Worm (Caenorhabditis elegans) whole organism, L3 larva: ENCODE data around the gene srh-149.
"Not testable (repeated sequence)": the region's sequence is repeated elsewhere in the genome, so short reads cannot be mapped to it uniquely, and the experiment has no call there.

Experiments
- R02D3.7 ChIP-seq: fragments of 150-350 bp; optimal IDR thresholded peaks from 2 replicates; lab custom pipeline; 2014; ENCODE audit warnings: missing biosample characterization, missing genetic modification characterization
- ZK546.5 ChIP-seq: sonication (generic microtip); optimal IDR thresholded peaks from 2 replicates; lab custom pipeline; 2017; ENCODE audit warnings: missing biosample characterization, missing genetic modification characterization
- ceh-16 ChIP-seq: sonication (generic microtip); optimal IDR thresholded peaks from 2 replicates; lab custom pipeline; 2017; ENCODE audit warnings: missing biosample characterization, missing genetic modification characterization
- ceh-28 ChIP-seq: fragments of 150-350 bp; optimal IDR thresholded peaks from 2 replicates; lab custom pipeline; 2014; ENCODE audit warnings: missing biosample characterization, missing genetic modification reagents, missing genetic modification characterization
- ceh-82 ChIP-seq: fragments of 150-350 bp; optimal IDR thresholded peaks from 2 replicates; lab custom pipeline; 2014; ENCODE audit warnings: missing biosample characterization, missing genetic modification characterization
- daf-12 ChIP-seq: fragments of 150-350 bp; optimal IDR thresholded peaks from 2 replicates; lab custom pipeline; 2014; ENCODE audit warnings: missing biosample characterization, missing genetic modification reagents, missing genetic modification characterization
- egl-27 ChIP-seq: sonication (generic microtip); optimal IDR thresholded peaks from 4 replicates; lab custom pipeline; 2017; ENCODE audit warnings: missing biosample characterization, missing genetic modification reagents, missing genetic modification characterization
- egl-5 ChIP-seq: fragments of 150-350 bp; optimal IDR thresholded peaks from 2 replicates; lab custom pipeline; 2017; ENCODE audit warnings: missing biosample characterization, missing genetic modification reagents, missing genetic modification characterization, inconsistent platforms
- elt-2 ChIP-seq: sonication (generic microtip); optimal IDR thresholded peaks from 2 replicates; lab custom pipeline; 2016; ENCODE audit warnings: missing genetic modification reagents, mild to moderate bottlenecking, missing genetic modification characterization, missing compliant biosample characterization
- fkh-10 ChIP-seq: sonication (generic microtip); optimal IDR thresholded peaks from 2 replicates; lab custom pipeline; 2017; ENCODE audit warnings: missing biosample characterization, missing genetic modification reagents, missing genetic modification characterization
- fos-1 ChIP-seq: fragments of 150-350 bp; optimal IDR thresholded peaks from 2 replicates; lab custom pipeline; 2014; ENCODE audit warnings: missing biosample characterization, missing genetic modification characterization
- hmg-11 ChIP-seq: sonication (generic microtip); optimal IDR thresholded peaks from 2 replicates; lab custom pipeline; 2016; ENCODE audit warnings: missing genetic modification characterization, missing compliant biosample characterization
- jun-1 ChIP-seq: fragments of 150-350 bp; optimal IDR thresholded peaks from 2 replicates; lab custom pipeline; 2014; ENCODE audit warnings: missing biosample characterization, missing genetic modification reagents, missing genetic modification characterization
- lin-39 ChIP-seq: fragments of 150-350 bp; optimal IDR thresholded peaks from 2 replicates; lab custom pipeline; 2018; ENCODE audit warnings: missing biosample characterization, missing genetic modification reagents, missing genetic modification characterization
- lsy-12 ChIP-seq: sonication (generic microtip); optimal IDR thresholded peaks from 2 replicates; lab custom pipeline; 2016; ENCODE audit warnings: mild to moderate bottlenecking, missing genetic modification characterization, missing compliant biosample characterization
- mdl-1 ChIP-seq: fragments of 150-350 bp; optimal IDR thresholded peaks from 2 replicates; lab custom pipeline; 2014; ENCODE audit warnings: missing biosample characterization, missing genetic modification characterization
- nfya-1 ChIP-seq: sonication (generic microtip); optimal IDR thresholded peaks from 2 replicates; lab custom pipeline; 2017; ENCODE audit warnings: missing genetic modification characterization, mild to moderate bottlenecking, missing compliant biosample characterization, antibody characterized with exemption, moderate library complexity; ENCODE audit not compliant: insufficient read depth
- nhr-11 ChIP-seq: fragments of 150-350 bp; optimal IDR thresholded peaks from 2 replicates; lab custom pipeline; 2014; ENCODE audit warnings: missing biosample characterization, missing genetic modification characterization
- nhr-12 ChIP-seq: fragments of 150-350 bp; optimal IDR thresholded peaks from 2 replicates; lab custom pipeline; 2014; ENCODE audit warnings: missing biosample characterization, missing genetic modification characterization
- nhr-23 ChIP-seq: fragments of 150-350 bp; optimal IDR thresholded peaks from 2 replicates; lab custom pipeline; 2014; ENCODE audit warnings: missing biosample characterization, missing genetic modification reagents, missing genetic modification characterization
- nhr-25 ChIP-seq: sonication (generic microtip); optimal IDR thresholded peaks from 2 replicates; lab custom pipeline; 2017; ENCODE audit warnings: missing biosample characterization, missing genetic modification characterization
- nhr-43 ChIP-seq: sonication (generic microtip); optimal IDR thresholded peaks from 2 replicates; lab custom pipeline; 2016; ENCODE audit warnings: mild to moderate bottlenecking, missing genetic modification characterization, missing compliant biosample characterization; ENCODE audit not compliant: poor library complexity, severe bottlenecking
- nhr-76 ChIP-seq: fragments of 150-350 bp; sonication (generic microtip); optimal IDR thresholded peaks from 5 replicates; lab custom pipeline; 2014; ENCODE audit warnings: missing biosample characterization, missing genetic modification characterization
- pha-4 ChIP-seq: fragments of 150-350 bp; optimal IDR thresholded peaks from 2 replicates; lab custom pipeline; 2014; ENCODE audit warnings: missing biosample characterization, missing genetic modification reagents, missing genetic modification characterization
- pqm-1 ChIP-seq: fragments of 150-350 bp; optimal IDR thresholded peaks from 2 replicates; lab custom pipeline; 2017; ENCODE audit warnings: missing biosample characterization, missing genetic modification characterization, inconsistent platforms
- sea-2 ChIP-seq: fragments of 150-350 bp; sonication (generic microtip); optimal IDR thresholded peaks from 4 replicates; lab custom pipeline; 2014; ENCODE audit warnings: missing biosample characterization, missing genetic modification reagents, missing genetic modification characterization
- skn-1 ChIP-seq: fragments of 150-350 bp; optimal IDR thresholded peaks from 2 replicates; lab custom pipeline; 2014; ENCODE audit warnings: missing biosample characterization, missing genetic modification characterization
- snpc-4 ChIP-seq: fragments of 150-350 bp; optimal IDR thresholded peaks from 2 replicates; lab custom pipeline; 2014; ENCODE audit warnings: missing biosample characterization, missing genetic modification characterization
- unc-39 ChIP-seq: sonication (generic microtip); optimal IDR thresholded peaks from 4 replicates; lab custom pipeline; 2017; ENCODE audit warnings: missing biosample characterization, missing genetic modification characterization
- unc-62 ChIP-seq: fragments of 150-350 bp; sonication (generic microtip); optimal IDR thresholded peaks from 4 replicates; lab custom pipeline; 2014; ENCODE audit warnings: missing biosample characterization, missing genetic modification reagents, missing genetic modification characterization
- ztf-4 ChIP-seq: fragments of 150-350 bp; optimal IDR thresholded peaks from 2 replicates; lab custom pipeline; 2014; ENCODE audit warnings: missing biosample characterization, missing genetic modification characterization

Gene srh-149

ce11 chrV:15807420-15807819, 33.6 kb downstream of the srh-149 start, which contains the start of gene srsx-38:
srsx-38 (minus strand) TSS chrV:15807520.
- not testable (repeated sequence) for TF ChIP-seq hmg-11 (tag; lab: Kevin White, UChicago); R02D3.7 (tag; lab: Kevin White, UChicago); ceh-16

- TF ChIP-seq hmg-11 (tag; lab: Kevin White, UChicago); unc-62 (GFP tag; lab: Kevin White, UChicago); ztf-4 (tag; lab: Kevin White, UChicago): not testable (repeated sequence)
These were observed 37.2 kb downstream of the srh-149 start, which contains the start of gene T26E4.18 for ce11 chrV:15803748-15804147. T26E4.18 (minus strand) TSS chrV:15803848.

DNA sequence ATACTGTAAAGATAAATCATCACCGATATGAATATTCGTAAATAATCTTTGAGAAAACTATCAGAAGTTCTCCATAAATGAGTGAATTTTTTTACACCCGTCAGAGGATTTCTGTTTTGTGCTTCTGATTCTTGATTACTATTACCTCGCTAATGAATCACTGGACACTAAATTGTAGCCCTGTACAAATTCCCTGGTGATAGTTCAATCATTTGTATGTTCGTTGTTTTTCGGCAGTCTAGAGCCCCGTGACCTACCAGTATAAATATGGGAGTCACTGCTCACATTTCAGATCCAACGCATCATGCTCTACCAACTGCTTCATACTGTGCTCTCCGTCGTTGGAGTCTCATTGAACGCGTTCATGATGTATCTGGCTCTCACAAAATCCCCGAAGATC, 37.9 kb downstream of the srh-149 start, which contains the start of gene srd-27:
Gene srd-27 (plus strand): TSS at position 301 of the 400 bp plus-strand sequence.
- not testable (repeated sequence) for TF ChIP-seq pqm-1, egl-5, nhr-12 (tag; lab: Kevin White, UChicago)

ce11 chrV:15802623-15803022, 38.4 kb downstream of the srh-149 start, which contains the start of gene T26E4.9:
T26E4.9 (minus strand) TSS chrV:15802723.
- TF ChIP-seq mdl-1 (tag; lab: Kevin White, UChicago); nhr-12 (tag; lab: Kevin White, UChicago); skn-1: not testable (repeated sequence)

DNA sequence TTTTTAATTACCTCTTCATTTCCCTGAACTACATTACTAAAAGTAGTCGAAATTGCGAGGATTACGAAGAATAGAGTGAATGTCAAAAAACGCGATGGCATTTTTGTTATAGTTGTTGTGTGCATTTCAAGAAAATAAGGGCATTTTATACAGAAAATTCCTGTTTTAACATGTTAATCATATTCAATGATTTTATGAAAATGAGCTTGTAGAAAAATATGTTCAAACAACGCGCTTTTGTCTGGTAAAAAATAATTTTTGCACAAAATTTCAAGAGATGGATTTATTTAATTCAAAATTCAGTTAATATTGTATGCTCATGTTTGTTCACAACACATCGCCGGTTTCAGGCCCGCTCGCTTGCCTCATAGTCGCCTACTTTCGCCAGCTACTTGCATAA, 42.9 kb downstream of the srh-149 start, which contains the start of gene T26E4.10:
Gene T26E4.10 (minus strand): TSS at position 101 of the 400 bp plus-strand sequence.
- TF ChIP-seq mdl-1 (tag; lab: Kevin White, UChicago) (no peak), lin-39 (tag; lab: Kevin White, UChicago) (no peak), pha-4 (tag; lab: Kevin White, UChicago) (no peak), ZK546.5 (tag; lab: Kevin White, UChicago) (no peak), sea-2 (GFP tag; lab: Kevin White, UChicago) (no peak), jun-1 (tag; lab: Kevin White, UChicago) (no peak), hmg-11 (tag; lab: Kevin White, UChicago) (no peak), egl-5 (tag; lab: Kevin White, UChicago) (no peak), daf-12 (no peak), nhr-76 (tag; lab: Kevin White, UChicago) (no peak), nhr-12 (tag; lab: Kevin White, UChicago) (no peak), fkh-10 (GFP tag; lab: Kevin White, UChicago) (no peak), nhr-11 (tag; lab: Kevin White, UChicago) (no peak), egl-27 (tag; lab: Kevin White, UChicago) (no peak), nfya-1 (no peak), nhr-25 (tag; lab: Kevin White, UChicago) (no peak), nhr-23 (tag; lab: Kevin White, UChicago) (no peak), ceh-28 (no peak), ceh-82 (tag; lab: Kevin White, UChicago) (no peak), unc-39 (tag; lab: Kevin White, UChicago) (no peak)

DNA sequence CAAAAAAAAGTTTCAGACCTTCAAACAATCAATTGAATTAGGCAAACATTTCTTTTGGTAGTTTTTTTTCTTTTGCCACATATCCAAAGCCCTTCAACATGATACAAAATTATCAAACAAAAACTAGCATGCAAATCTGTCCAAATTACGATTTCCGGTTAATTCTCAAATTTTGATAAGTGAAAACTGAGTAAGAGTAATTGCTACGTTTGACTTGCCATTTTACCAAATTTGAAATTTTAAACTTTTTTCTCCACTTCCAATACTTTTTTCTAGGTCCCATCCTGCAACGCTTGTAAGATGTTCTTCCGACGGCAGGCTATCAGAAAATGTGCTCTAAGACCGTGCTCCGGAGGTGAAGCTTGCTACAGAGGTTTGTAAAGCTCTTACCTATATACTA, 44.9 kb downstream of the srh-149 start, which contains the start of gene nhr-223:
Gene nhr-223 (plus strand): TSS at position 301 of the 400 bp plus-strand sequence.
- TF ChIP-seq ceh-28 = no peak
- TF ChIP-seq nhr-43 = no peak
- no peak for TF ChIP-seq snpc-4 (tag; lab: Kevin White, UChicago)
- TF ChIP-seq lin-39 (tag; lab: Kevin White, UChicago) = no peak
- TF ChIP-seq lsy-12 = no peak
- no peak for TF ChIP-seq elt-2
- TF ChIP-seq pqm-1 (tag; lab: Kevin White, UChicago) = no peak
- TF ChIP-seq fos-1 = no peak
- no peak for TF ChIP-seq mdl-1 (tag; lab: Kevin White, UChicago)
- no peak for TF ChIP-seq daf-12
- no peak for TF ChIP-seq sea-2 (GFP tag; lab: Kevin White, UChicago)
- no peak for TF ChIP-seq egl-27 (tag; lab: Kevin White, UChicago)
